Worm (Caenorhabditis elegans) whole organism, L4/young adult: ENCODE results near the gene slc-9B.1.

Source experiments
- W03F9.2 ChIP-seq: fragments of 150-350 bp; optimal IDR thresholded peaks from 2 replicates; lab custom pipeline; 2014; ENCODE audit warnings: missing biosample characterization, missing genetic modification characterization
- dao-5 ChIP-seq: sonication (generic microtip); optimal IDR thresholded peaks from 2 replicates; lab custom pipeline; 2016; ENCODE audit warnings: missing genotype, missing genetic modification characterization, moderate library complexity, missing compliant biosample characterization
- him-1 ChIP-seq: sonication (generic microtip); optimal IDR thresholded peaks from 2 replicates; lab custom pipeline; 2016; ENCODE audit warnings: missing genotype, missing genetic modification reagents, missing genetic modification characterization, missing compliant biosample characterization

DNA sequence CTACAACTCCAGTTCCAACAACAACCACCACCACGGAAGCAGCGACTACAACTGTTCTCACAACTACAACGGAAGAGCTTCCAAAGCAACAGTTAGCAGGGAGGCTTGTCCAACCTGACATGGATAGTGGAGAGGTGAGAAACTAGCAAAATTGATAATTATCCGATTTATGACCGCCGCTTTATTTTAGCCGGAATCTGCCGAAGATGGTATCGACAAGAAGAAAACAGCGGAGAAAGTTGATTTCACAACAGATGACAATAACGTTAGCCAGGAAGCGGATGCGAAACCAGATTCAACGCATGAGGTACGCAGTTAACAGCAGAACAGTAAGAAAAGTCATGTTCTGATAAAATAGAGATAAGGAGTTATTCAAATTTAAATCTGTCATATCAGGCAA lies 39.0 kb downstream of the slc-9B.1 start:
- TF ChIP-seq dao-5 (tag; lab: Kevin White, UChicago): no peak
- TF ChIP-seq him-1: no peak
- no peak for TF ChIP-seq W03F9.2 (tag; lab: Kevin White, UChicago)
